Worm (Caenorhabditis elegans) whole organism, midembryonic: ENCODE measurements around the gene lgc-49.

ENCODE experiments used
- T22C8.4 ChIP-seq: fragments of 200-800 bp; sonication (Bioruptor generic); IDR thresholded peaks from 2 replicates; pipeline ENCODE4 v1.3.6; 2022; ENCODE audit warnings: missing genetic modification characterization, missing compliant biosample characterization
- ztf-23 ChIP-seq: fragments of 200-800 bp; sonication (Bioruptor generic); IDR thresholded peaks from 2 replicates; pipeline ENCODE4 v1.3.6; 2022; ENCODE audit warnings: missing genetic modification reagents, missing genetic modification characterization, missing compliant biosample characterization

DNA sequence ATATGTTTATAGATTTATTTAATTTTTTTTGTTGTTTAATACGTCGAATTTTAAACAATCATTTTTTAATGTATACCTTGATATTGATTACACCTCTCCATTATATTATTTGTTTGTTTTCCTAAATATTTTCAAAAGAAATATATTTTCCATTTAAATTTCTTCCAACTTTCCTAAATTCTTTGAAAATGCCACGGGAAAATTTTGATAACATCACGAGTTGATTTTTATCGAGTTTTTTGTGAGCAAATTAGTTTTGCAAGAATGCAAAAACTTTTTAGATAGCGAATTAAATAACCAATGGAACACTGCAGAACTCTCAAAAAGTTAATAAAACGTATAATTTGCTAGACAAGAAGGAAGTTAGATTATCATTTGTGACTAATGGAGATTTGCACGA is 33.1 kb upstream of the lgc-49 start, which contains the start of gene srg-42:
- TF ChIP-seq ztf-23 (GFP tag; lab: Robert Waterston, UW) (no peak), T22C8.4 (no peak)
